Fruit fly (Drosophila melanogaster) whole organism, larva: ENCODE results near the gene RtcB.

Experiments
- noc ChIP-seq: fragments of 200-800 bp; sonication (Bioruptor generic); optimal IDR thresholded peaks from 3 replicates; lab custom pipeline; 2019; ENCODE audit warnings: missing biosample characterization, mild to moderate bottlenecking, missing genetic modification characterization, moderate library complexity

RtcB gene

DNA sequence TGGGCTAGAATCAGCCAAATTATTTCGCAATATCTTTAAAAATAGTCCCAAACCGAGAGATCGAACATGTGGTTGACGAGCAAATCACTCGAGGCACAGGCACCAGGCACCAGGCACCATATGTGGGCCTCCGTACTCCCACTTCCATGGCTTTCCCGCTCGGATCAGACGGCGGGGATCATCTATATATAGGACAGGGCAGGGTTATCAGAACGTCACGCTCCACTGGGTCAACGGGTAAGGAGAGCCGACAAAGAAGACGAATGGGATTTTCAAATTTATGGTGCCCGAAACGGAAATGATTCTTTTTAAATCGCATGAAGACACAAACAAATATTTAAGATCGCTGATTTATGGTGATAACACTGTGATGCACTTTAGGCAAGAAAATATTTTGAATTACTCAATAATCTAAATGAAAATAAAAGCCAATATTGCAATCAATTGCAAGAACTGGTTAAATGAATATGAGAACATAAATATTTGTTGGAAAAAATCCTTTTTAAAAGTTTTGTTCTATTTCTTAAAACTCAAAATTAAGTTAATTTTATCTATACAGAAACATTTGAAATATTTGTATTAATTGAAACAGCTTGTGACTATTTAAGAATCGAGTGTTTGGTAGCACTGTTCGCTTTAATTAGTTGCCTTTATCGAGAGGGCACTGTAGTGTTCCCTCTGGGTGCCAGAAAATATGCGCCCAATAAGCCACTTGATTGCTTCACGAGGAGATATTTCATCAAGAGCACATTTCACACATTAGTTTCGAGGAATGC lies 17.1 kb upstream of the RtcB start:
- no peak for TF ChIP-seq noc (tag; lab: Kevin White, UChicago)

DNA sequence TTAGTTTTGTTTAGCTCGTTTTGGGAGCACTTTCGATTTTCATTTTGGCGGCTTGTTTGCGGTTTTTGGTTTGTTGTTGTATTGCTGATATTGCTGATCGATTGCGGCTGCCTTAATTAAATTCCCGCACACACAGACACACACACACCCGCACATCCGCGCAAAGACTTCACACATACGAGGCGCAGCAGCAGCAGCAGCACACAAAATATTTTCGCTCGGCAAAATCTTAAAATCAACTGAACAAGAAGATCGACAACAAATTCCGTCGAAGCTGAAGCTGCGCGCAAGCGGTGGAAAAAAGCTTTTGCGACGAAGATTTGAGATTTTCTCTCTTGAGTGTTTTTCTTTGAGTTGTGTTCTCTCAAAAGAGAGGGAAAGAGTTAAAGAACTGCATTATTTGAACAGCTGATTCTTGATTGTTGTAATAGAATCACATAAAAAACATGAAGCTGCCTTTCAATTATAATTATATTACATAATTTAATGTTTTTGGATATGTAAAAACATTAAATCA lies 16.2 kb upstream of the RtcB start:
- no peak for TF ChIP-seq noc (tag; lab: Kevin White, UChicago)

DNA sequence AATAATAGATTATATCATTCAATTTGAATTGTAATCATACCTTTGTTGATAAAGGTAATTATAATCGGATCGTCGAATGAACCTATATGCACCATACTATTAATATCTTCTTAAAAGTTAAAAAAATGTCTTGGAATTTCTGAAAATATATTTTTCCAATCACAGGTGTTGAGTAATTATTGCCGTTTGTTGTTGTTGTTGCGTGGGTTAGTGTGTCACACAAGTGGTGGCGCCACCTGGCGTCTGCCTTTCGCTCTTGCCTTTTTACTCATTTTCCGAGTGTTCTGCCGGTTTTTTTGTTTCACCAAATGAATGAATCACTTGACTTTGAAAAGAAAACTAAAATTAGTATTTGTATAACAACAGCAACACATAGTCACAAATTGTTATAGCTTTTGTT lies 15.3 kb upstream of the RtcB start:
- TF ChIP-seq noc (tag; lab: Kevin White, UChicago) = no peak

DNA sequence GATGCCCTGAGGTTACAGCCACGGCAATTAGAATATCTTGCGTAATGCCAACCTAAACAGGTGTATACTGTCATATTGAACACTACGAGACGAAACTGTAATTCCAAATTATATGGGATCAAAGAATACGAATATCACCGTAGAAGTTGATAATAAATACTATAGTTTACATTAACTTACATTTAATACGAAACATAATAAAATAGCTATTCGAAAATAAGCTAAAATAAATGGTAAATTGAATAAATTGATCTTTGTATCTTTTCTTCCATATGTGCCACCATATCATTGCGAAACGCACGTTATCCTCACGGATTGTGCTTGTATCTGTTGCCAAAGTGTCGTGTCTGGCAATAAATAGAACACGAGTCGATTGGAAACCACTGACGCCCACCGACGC lies 14.6 kb upstream of the RtcB start:
- no peak for TF ChIP-seq noc (tag; lab: Kevin White, UChicago)

DNA sequence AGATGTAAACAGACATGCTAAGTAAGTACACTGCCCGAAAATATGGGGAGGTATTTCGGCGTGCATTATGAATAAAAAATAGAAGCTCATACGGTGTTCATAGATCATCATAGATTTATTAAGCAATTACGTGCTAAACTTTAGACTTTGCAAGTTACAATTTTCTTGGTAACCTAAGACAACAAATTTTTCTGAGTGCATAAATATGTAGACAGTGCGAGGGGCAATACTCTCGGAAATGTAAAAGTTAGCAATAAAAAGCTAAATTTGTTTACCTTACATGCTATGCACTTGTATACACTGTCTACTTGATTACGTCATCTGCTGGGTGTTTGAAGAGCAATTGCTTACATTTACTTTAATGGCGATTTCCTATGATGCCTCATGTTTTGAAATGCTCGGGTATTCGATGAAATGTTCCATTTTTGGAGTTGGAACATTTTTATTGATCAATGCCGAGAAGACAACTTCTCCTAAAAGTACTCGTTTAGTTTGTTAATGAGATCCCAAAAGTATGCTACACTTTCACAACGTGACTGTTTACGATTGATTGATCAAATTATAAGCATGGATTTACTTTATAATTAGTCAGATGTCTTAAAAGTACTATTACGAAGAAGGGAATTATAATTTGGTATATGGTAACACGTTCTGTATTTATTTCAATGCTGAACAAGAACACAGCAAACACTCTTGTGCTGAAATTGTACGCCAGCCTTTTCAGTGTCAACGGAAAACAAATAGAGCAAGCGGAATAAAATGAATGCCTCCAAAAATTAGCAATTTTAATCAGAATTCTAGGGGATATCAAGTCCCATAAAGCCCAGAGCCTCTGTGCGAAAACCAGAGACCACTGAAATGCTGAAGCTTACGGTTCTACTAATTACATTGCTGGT lies 13.6 kb upstream of the RtcB start, which contains the start of gene Lectin-galC1:
Lectin-galC1 (plus strand) TSS at position 846 of the 896 bp plus-strand sequence.
- TF ChIP-seq noc (tag; lab: Kevin White, UChicago) = no peak

DNA sequence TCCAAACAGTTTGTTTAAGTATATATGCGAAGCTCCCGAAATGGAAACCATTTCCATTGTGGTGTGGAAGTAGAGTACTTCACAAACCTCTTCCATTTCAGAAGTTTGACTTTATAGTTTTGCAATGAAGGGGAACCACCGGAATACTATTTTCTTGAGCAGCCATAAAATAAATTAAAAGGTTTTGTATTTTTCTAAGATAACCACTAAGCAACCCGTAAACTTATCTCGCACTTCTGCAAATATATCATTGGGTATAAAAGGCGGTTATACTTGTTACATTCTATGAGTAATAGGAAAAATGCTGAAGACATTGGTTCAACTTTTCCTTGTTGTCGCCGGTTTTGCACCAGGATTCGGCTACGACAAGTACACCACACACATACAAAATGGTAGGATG lies 12.4 kb upstream of the RtcB start, which contains the start of gene lectin-37Da:
lectin-37Da (plus strand) TSS at position 301 of the 400 bp plus-strand sequence.
- TF ChIP-seq noc (tag; lab: Kevin White, UChicago) = no peak

DNA sequence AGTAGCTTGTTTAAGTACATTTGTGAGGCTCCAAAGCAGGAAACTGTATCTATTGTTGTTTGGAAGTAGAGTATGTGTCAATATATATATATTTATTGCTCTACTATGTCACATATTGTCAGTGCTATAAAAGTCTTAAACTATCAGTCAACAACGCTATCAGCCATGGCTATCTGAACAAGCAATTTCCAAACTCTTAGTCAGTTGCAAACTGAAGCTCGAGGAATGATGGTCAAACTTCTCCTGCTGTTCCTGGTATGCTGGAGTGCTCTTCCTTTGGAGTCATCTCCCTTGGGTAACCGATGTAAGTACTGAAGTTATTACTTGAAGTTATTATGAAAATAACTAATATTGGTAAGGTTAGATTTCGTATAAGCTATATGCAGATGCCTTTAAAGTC lies 11.6 kb upstream of the RtcB start, which contains the start of gene lectin-37Db:
lectin-37Db (plus strand) TSS at position 204 of the 400 bp plus-strand sequence.
- no peak for TF ChIP-seq noc (tag; lab: Kevin White, UChicago)

DNA sequence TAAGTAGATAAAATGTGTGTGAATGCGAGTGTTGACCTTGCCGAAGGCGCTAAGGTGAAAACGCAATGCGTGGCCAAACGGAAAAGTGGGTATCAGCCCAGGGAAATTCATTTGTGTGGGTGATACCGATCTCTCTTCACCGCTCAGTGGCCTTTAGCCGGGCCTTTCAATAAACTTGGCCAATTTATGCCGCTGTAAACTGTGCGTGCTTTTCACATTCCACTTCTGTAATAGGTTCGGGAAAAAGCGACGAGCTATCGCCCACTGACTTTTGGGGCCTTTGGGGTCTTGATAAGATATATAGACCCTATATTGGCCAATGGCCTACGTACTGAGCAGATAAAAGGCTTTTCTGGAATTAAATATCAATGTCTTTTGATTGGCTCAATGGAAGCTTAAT lies 8.9 kb upstream of the RtcB start:
- no peak for TF ChIP-seq noc (tag; lab: Kevin White, UChicago)

DNA sequence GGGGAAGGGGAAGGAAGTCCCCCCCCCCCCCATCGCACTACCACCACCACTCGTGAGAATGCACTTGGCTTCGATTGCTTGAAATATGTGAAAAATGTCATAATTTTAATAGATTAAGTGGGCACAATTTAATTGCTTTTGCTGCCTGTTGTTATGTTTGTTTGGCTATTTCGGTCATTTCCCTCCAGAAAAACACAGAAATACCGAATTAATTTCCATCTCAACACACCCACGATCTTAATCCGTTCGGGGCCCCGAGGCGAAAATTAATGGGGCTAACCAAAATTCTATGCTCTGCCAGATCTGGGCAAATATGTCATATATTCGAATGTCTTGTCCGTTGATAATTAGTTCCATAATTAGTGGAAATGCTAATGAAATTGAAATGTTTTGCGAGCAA lies 7.8 kb upstream of the RtcB start:
- TF ChIP-seq noc (tag; lab: Kevin White, UChicago) = no peak

DNA sequence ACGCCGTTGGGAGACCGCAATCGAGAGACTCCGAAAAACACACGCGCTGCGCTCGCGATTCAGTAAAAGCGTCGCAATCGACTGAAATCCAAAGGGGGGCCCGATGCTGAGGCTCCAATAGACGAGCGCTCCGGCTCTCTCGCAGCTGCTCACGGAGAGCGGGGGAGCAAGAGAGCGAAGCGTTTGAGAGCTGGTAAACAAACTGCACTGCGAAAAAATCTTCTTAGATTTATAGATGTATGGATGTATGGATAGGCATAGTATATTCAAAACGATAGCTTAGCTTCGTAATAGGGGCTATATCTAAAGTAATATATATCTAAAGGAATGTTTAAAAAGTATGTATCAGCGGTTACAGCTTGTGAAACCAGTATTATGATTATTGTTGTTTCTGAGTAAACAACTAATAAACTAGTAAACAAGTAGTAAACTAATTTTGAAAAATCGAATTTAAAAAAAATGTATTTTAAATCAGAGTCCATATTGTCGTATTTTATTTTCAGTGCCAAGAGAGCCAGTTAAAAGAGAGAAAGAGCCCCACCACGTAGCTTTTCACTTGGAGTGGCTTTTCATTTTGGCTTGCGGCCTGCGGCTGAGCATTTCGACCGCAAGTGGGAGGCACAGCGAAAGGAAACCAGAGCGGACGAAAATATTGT lies 6.8 kb upstream of the RtcB start, which contains the start of the genes Alp12 and CG13085:
Alp12 (plus strand) TSS at position 584 of the 656 bp plus-strand sequence.
CG13085 (plus strand) TSS at position 584 of the 656 bp plus-strand sequence.
- peak; percentile 98 for TF ChIP-seq noc (tag; lab: Kevin White, UChicago)

DNA sequence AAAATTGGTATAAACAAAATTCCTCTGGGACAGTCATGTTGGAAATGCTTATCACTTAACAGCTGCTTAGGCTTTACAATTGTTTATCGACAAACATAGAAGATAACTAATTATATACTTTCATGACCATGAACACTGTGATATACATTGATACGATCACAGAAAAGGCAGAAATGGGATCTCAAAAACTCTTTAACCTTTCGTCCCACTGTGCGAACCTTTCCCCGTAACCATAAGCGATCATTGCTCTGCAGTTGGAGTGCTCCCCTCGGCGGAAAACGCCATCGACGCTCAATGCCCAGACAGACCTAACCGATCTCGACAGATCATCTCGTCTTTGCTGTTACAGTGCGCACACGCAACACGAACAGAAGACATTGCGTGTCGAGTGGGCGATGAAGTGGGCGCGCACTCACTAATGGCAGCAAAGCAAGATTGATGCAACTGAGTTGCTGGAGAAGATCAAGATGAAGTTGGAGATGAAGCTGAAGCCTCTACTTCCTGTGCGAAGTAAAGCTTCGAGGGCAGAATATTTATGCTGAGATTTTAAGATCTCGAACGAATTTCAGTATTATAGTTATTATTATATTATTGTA lies 6.0 kb upstream of the RtcB start:
- TF ChIP-seq noc (tag; lab: Kevin White, UChicago) = no peak

DNA sequence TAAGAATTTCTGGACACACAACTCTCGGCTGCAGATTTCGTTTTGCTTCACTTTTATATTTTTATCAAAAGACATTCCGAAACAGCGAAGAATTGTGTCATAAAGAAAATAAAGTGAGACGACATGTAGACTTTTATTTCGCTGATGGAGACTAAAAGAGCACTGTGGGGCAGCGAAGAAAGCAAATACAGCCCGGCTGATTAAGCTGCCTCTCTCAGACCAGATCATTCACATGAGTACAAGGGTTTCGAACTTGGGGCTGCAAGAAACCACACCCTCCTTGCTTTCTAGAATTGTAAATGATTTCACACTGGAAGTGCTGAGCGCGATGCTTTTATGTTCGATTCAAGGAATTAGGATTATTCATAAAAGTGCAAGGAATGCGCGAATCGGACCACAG lies 5.3 kb upstream of the RtcB start:
- no peak for TF ChIP-seq noc (tag; lab: Kevin White, UChicago)

DNA sequence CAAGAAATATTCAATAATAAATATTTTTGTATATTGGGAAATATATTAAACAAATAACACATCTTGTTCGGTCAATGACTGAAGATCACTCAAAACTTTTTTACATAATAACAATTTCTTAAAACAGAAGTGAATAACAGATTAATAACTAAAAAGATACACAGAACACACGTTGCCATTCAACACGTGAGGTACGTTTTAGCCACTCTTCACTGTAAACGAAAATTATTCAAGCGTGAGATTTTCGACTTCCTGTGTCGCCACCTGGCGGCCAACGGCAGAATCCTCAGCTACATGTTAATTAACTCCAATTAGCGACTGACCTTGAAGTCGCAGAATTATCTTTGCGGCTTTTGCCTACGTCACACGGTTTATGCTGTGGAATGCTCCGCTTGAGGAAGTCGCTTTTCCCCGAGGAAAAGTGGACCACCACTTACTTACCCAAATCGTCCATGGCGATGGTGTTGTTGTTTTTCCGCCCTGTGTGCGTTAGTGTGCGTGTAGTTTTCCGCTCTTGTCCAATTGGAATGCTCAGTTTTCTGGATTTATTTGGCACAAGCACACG lies 4.6 kb upstream of the RtcB start:
- TF ChIP-seq noc (tag; lab: Kevin White, UChicago) = peak; percentile 75

DNA sequence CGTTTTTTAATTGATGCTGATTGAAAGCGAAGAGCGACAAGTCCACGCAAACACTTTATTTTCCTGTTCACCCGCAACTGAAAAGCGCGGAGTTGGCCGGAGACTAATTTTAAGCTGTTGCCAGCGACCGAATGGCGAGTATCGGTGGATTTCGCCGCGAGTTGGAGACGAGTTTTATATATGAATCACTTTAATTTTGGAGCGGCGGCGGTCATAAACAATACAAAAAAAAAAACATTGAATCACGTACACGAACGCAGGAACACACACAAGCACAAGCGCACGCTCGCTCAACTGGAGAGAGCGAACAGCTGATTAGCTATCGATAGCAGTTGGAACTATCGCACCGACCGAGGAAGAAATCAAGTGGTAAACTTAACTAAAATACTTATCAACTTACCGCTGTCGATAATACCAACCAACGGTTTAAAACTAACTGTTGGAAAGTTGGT lies 4.1 kb upstream of the RtcB start, which contains the start of gene Pax:
Pax (minus strand) TSS at position 267 of the 452 bp plus-strand sequence.
- no peak for TF ChIP-seq noc (tag; lab: Kevin White, UChicago)
